Worm (Caenorhabditis elegans): ENCODE results near the gene Y7A5A.7.

DNA sequence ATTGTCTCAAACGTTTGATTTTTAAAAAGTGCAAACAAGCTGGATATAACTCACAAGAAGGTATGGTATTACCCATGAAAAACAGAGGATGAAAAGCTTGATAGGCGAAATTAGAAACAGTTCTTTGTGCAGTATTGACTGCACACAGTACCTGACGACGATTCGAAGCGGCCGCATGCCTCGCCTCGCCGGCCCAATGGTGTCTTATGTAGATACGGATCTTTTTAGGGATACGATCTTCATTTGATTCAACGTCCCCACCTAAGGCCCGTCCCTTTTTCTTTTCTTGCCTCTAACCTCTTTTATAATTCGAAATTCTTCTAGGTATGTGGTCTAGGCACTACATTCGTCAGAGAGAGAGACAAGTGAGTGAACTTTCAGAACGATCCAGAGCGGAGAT lies 37.8 kb downstream of the Y7A5A.7 start, which contains the start of gene bus-17:
- TF ChIP-seq nhr-67 (tag; optimal IDR thresholded peaks at IDR 0.05) (no peak), nhr-76 (tag; optimal IDR thresholded peaks at IDR 0.05) (no peak), ztf-4 (tag; optimal IDR thresholded peaks at IDR 0.05) (no peak), nhr-23 (tag; optimal IDR thresholded peaks at IDR 0.05) (no peak), nfya-1 (tag; optimal IDR thresholded peaks at IDR 0.05; ENCODE audit: insufficient read depth) (no peak), unc-62 (GFP tag; optimal IDR thresholded peaks at IDR 0.05) (no peak), ztf-11 (tag; optimal IDR thresholded peaks at IDR 0.05) (no peak), ama-1 (optimal IDR thresholded peaks at IDR 0.05) (no peak)
